Worm (Caenorhabditis elegans): ENCODE measurements around the gene chw-1.

DNA sequence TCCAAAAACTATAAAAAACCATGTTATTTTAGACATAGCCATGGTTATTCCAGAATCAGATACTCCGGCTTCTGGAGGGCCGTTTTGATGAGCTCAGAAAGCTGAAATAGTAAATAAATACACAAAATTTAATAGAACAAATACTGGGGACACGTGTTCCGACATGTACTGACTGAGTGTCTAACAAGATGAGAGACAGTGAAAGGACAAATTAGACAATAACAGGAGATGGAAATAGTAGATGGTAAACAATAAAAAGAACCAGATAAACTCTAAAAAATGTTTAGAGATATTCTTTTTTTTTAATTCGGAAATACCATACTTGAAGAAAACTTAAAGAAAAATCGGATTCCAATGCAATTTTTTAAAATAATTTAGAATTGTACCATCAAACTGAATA, 22.6 kb downstream of the chw-1 start, which contains the start of gene Y32F6B.1:
- TF ChIP-seq ceh-16 (tag; optimal IDR thresholded peaks at IDR 0.05) (no peak), elt-1 (tag; optimal IDR thresholded peaks at IDR 0.05) (no peak), ztf-11 (tag; optimal IDR thresholded peaks at IDR 0.05) (no peak), egl-27 (tag; optimal IDR thresholded peaks at IDR 0.05) (no peak), alr-1 (tag; optimal IDR thresholded peaks at IDR 0.05) (no peak), ztf-4 (tag; optimal IDR thresholded peaks at IDR 0.05) (no peak), unc-62 (GFP tag; optimal IDR thresholded peaks at IDR 0.05) (no peak), ceh-82 (tag; optimal IDR thresholded peaks at IDR 0.05) (no peak), nhr-6 (tag; optimal IDR thresholded peaks at IDR 0.05) (no peak), snpc-4 (tag; optimal IDR thresholded peaks at IDR 0.05) (no peak), skn-1 (tag; optimal IDR thresholded peaks at IDR 0.05) (no peak)

Data from whole organism, L2 larva.